Worm (Caenorhabditis elegans): ENCODE data around the gene rpl-3.

DNA sequence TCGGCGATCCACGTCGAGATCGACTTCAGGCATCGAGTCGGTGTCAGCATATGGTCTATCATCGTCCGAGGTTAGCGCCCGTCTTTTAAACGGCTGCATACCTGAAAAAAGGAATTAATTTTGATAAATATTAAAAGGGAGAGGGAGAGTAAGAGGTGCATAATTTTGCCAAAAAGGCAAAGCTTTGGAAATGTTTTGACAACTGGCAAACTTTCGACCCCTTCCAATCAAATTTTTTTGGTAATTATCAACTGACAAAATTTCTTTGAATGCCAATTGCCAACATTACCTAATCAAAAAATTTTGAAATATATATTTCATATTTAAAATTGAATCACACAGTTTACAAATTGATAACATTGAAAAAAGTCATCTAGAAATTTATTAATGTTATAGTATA is 48.1 kb upstream of the rpl-3 start, which contains the start of gene dpy-27:
- TF ChIP-seq ztf-4 (tag; optimal IDR thresholded peaks at IDR 0.05) (no peak), mab-9 (GFP tag; IDR thresholded peaks at IDR 0.05) (no peak), egl-27 (tag; optimal IDR thresholded peaks at IDR 0.05) (no peak), unc-30 (tag; optimal IDR thresholded peaks at IDR 0.05) (no peak), fos-1 (tag; optimal IDR thresholded peaks at IDR 0.05) (no peak), ces-1 (GFP tag; optimal IDR thresholded peaks at IDR 0.05) (no peak), ztf-11 (tag; optimal IDR thresholded peaks at IDR 0.05) (no peak)

All from whole organism, L1 larva.